Worm (Caenorhabditis elegans) whole organism, midembryonic: Measurements from ENCODE around the gene nlp-29.

Experiments used
- T22C8.4 ChIP-seq: fragments of 200-800 bp; sonication (Bioruptor generic); IDR thresholded peaks from 2 replicates; pipeline ENCODE4 v1.3.6; 2022; ENCODE audit warnings: missing genetic modification characterization, missing compliant biosample characterization
- cog-1 ChIP-seq: sonication (generic microtip); optimal IDR thresholded peaks from 2 replicates; lab custom pipeline; 2016; ENCODE audit warnings: missing genetic modification characterization, missing compliant biosample characterization
- flt-1 ChIP-seq: fragments of 200-800 bp; sonication (Bioruptor generic); IDR thresholded peaks from 2 replicates; pipeline ENCODE4 v1.3.6; 2022; ENCODE audit warnings: missing genetic modification characterization, missing compliant biosample characterization
- med-1 ChIP-seq: sonication (generic microtip); optimal IDR thresholded peaks from 2 replicates; lab custom pipeline; 2017; ENCODE audit warnings: missing genetic modification characterization, mild to moderate bottlenecking, missing compliant biosample characterization, antibody characterized with exemption, missing genetic modification reagents; ENCODE audit not compliant: insufficient read depth
- tab-1 ChIP-seq: fragments of 200-800 bp; sonication (Bioruptor generic); IDR thresholded peaks from 2 replicates; pipeline ENCODE4 v1.3.6; 2022; ENCODE audit warnings: missing genetic modification characterization, missing compliant biosample characterization
- ztf-23 ChIP-seq: fragments of 200-800 bp; sonication (Bioruptor generic); IDR thresholded peaks from 2 replicates; pipeline ENCODE4 v1.3.6; 2022; ENCODE audit warnings: missing genetic modification reagents, missing genetic modification characterization, missing compliant biosample characterization

- no peak for TF ChIP-seq flt-1 (GFP tag; lab: Robert Waterston, UW)
- TF ChIP-seq cog-1 (tag; lab: Kevin White, UChicago), result no peak
- no peak for TF ChIP-seq med-1
- TF ChIP-seq T22C8.4, result no peak
- TF ChIP-seq tab-1 (GFP tag; lab: Robert Waterston, UW), result no peak
- TF ChIP-seq ztf-23 (GFP tag; lab: Robert Waterston, UW), result no peak
These were observed 47.1 kb downstream of the nlp-29 start, which contains the start of gene cyp-35A4 for ce11 chrV:4031319-4031718.
